Fruit fly (Drosophila melanogaster) S2 (cell line): ENCODE data around the gene CG2533.

Source experiments
- CG8478 ChIP-seq: fragments of >200 bp; optimal IDR thresholded peaks from 2 replicates; lab custom pipeline; 2018
- CTCF ChIP-seq, 2 experiments: fragments of >200 bp; optimal IDR thresholded peaks; 2 replicates each; lab custom pipeline; 2018

The CG2533 gene

DNA sequence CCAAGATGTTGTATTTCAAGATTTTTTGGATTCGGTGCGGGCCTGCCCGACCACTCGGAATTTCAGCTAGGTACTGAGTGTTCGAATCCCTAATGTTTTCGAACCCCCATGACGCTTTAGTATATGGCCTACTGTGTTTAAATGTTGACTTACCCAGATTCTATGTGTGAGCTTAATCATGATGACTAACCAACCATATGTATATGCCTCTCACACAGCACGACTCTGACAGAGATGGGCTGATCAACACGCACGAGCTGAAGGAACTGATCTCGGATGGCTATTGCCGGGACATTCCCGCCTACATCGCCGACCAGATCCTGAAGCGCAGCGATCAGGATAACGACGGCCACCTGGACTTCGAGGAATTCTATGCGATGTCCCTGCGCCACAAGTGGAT lies at the start of gene CG2533:
Gene CG2533 (minus strand): TSS at position 101 of the 400 bp plus-strand sequence.
- TF ChIP-seq CTCF (optimal IDR thresholded peaks at IDR 0.05; lab: Kevin White, UChicago) (no peak), CG8478 (lab: Kevin White, UChicago) (no peak)

DNA sequence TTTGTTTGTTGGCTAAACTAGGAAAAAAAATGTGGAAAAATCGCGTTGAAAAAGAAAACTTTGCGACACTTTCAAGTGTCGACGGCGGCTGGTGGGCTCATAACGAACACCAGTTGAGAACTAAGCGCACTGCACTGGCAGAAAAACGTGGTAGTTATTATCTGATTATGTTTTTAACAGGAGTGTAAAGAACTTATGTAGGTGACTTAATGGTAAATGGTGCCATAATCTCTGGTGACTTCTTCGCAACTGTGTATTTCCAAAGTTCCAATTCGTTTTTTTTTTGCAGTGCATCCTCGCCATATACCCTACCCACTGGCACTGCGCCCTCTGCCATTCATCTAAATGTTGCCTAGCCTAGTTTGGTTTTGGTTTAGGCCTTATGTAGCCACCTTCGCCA lies 49.0 kb upstream of the CG2533 start:
- TF ChIP-seq CTCF (optimal IDR thresholded peaks at IDR 0.05; lab: Kevin White, UChicago) (no peak), CG8478 (lab: Kevin White, UChicago) (no peak)

DNA sequence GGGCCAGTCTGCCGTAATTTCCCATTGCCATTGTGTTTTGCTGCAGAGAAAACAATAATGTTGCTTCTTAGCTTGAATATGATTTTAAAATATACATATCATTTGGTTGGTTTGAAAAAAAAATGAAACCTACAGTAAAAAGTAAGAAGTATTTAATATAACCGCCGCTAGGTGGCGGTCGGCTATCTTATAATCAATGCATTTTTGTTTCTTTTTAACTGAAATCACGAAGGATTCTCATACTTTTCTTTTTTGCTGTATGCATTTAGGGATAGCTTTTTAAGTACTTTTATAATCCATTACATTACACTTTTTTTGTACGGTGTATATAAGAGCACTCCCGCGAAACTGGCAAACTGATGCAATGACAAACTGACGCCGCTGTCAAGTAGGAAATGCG lies 47.4 kb upstream of the CG2533 start:
- TF ChIP-seq CG8478 (lab: Kevin White, UChicago) (no peak), CTCF (optimal IDR thresholded peaks at IDR 0.05; lab: Kevin White, UChicago) (peak in 1 of 2 experiments; percentile 35)

DNA sequence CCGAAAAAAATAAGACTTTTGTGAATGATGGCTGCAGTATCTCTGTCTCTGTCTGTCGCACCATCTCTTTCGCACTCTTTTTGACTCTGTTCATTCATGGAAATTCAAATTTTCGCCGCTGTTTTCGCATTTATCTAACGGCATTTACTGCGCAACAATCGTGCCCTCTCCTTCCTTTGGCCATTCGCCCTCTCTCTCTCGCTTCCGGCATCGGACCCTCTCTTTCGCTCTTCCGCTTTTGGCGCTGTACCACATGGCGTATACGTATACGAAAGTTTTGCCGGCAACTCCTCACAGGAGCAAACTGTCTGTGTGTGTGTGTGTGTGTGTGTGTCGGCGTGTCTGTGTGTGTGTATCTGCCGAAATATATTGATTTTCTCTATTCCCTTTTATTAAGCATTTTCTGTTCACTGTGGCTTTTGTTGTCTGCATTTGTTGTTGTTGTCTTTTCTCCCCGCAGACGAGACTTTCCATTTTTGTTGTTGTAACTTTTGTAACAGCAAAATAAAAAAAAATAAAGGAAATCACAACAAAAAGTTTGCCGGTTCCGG lies 40.6 kb upstream of the CG2533 start:
- TF ChIP-seq CG8478 (lab: Kevin White, UChicago): no peak
- TF ChIP-seq CTCF (optimal IDR thresholded peaks at IDR 0.05; lab: Kevin White, UChicago): no peak

DNA sequence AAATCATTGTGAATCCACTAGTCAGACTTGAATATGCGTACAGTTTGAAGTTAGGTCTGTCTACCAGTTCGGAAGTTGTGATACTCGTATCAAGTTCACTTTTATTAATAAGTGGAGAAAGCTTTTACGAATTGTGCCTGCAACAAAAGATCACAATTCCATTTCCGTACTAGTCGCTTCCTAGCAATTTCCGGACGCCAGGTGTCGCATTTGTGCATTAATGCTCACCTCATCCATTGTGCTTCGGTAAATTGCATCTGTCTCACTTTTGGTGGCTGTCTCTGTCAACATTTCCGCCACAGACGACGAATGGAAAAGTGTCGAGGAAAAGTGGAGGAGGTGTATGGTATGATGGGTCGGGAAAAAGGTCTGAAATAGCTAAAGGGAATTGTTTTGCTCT lies 39.2 kb upstream of the CG2533 start:
- TF ChIP-seq CG8478 (lab: Kevin White, UChicago): no peak
- peak; percentile 63 to 71 for TF ChIP-seq CTCF (optimal IDR thresholded peaks at IDR 0.05; lab: Kevin White, UChicago)

DNA sequence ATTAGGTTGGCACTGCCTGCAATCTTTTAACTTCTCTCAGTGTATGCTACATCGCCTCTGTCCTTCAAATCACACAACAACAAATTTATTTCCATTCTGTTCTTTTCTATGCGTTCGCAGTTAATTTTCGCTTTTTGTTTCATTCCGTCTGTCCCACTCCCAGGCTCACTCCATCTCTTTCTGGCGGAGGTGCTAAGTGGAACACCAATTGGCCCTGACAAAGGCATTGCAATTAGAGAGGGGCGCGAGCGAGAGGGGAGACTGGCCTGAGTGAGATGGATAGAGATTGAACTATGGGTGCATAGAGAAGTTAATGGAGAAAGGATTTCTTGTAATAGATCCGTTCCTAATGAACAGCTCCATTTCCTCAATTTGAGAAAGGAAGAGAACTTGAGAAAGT lies 36.5 kb upstream of the CG2533 start:
- TF ChIP-seq CG8478 (lab: Kevin White, UChicago) (no peak), CTCF (optimal IDR thresholded peaks at IDR 0.05; lab: Kevin White, UChicago) (no peak)

DNA sequence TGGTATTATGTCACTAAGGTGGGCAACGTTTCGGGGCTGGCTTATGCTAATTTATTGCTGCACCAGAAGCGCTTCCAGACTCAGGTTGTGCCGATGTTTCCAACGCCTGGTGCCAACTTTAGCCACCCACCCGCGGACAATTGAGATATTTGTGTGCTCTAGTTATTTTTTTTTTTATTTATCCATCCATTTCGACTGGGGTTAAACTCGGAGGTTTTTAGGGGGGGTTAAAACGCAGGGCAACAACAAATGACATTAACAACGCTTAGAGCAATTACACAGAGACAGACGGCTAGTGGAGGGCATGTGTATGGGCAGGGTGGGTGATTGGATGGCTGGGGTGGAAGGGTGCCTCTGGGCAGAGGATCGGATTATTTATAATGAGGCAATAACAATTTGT lies 27.7 kb upstream of the CG2533 start:
- TF ChIP-seq CG8478 (lab: Kevin White, UChicago) (no peak), CTCF (optimal IDR thresholded peaks at IDR 0.05; lab: Kevin White, UChicago) (no peak)

DNA sequence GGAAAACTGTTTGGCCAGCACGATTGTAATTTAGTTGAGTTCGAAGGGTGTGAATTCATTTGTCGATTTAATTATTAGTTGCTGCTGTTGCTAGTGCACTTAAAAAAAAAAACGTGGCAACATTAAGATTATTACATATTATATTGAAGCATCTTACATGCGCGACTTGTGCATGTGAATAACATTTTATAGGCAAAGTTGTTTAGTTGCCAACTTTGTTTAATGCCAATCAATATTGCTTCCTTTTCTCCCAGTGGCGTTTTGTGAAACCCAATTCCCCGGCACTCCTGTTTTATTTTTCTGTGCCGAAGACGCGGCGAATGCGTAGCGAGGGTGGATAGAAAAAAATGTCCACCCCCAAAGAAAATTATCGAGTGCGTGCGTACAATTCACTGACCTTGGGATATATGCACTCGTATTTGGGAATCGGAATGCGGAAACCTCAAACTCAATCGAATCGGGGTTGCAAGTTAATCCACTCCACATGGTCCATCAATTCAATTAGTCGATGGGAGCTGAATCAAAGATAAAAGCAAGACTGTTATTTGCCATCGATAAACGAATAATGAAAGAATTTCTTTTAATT lies 25.1 kb upstream of the CG2533 start:
- TF ChIP-seq CTCF (optimal IDR thresholded peaks at IDR 0.05; lab: Kevin White, UChicago): no peak

DNA sequence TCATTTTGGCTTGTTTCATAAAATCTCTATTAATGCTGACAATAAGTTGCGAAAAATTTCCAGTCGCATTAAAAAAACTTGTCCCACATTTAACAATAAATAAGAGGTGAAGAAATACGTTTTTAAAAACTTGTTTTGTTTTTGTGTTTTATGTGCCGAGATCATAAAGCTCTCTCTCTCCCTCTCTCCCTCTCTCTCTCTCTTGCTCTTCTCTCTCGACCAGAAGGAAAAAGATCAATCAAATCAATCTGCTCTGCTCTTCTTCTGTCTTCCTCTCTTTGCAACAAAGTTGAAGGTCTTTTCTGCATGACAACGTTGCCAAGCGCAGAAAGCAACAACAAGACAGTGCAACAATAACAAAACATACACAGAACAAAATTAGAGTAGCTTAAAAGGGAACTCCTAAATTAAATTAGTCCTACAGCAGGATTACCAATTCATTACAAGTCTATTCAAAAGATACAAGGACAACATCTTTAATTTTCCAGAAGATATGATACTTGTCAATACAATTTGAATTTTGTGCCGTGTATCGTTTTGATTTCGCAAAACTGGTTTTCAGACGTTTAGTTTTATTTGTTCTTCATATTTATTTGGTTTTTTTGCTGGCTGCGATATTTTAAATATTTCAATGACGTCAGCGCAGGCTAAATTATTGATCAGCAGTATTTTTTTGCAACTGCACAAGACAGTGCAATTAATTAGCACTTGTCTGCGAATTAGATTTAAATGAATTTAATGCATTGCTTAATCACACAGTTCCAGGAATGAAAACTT lies 18.8 kb upstream of the CG2533 start:
- TF ChIP-seq CTCF (optimal IDR thresholded peaks at IDR 0.05; lab: Kevin White, UChicago) (no peak), CG8478 (lab: Kevin White, UChicago) (no peak)

DNA sequence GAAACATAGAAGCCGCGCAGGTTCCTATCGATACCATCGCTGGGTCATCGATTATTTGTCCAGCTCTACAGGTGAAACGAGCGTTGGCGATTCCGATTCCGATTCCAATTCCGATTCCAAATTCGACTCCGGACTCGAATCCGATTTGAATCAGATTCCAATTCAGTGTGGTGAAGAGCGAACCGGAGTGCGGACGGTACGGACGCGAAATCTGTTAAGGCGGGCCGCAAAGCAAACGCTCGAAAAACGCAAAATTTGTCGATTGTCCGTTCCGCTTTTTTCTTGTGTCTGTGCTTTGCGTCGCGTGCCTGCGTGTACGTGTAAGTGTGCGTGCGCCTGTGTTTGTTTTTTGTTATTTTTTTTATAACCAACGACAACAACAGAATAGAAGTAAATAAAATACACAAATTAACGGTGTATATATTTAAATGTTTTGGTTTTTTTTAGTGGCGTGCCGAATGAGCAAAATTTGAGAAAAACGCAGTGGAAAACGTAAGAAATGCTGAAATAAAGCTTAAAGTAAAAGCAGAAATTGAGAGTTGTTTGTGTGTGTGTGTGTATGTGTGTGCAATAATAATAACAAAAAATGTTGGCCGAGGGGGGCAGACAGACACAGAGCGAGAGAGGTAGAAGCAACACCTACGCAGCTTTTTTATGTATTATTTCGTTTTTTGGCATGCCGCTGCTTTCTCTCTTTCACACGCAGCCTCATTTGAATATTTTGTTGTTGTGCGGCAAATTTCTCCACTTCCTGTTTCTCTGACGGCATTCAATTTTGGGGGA lies 18.1 kb upstream of the CG2533 start, which contains the start of gene Ptp10D:
Gene Ptp10D (plus strand): TSS at position 150 of the 783 bp plus-strand sequence.
- no peak for TF ChIP-seq CG8478 (lab: Kevin White, UChicago)
- TF ChIP-seq CTCF (optimal IDR thresholded peaks at IDR 0.05; lab: Kevin White, UChicago): no peak

DNA sequence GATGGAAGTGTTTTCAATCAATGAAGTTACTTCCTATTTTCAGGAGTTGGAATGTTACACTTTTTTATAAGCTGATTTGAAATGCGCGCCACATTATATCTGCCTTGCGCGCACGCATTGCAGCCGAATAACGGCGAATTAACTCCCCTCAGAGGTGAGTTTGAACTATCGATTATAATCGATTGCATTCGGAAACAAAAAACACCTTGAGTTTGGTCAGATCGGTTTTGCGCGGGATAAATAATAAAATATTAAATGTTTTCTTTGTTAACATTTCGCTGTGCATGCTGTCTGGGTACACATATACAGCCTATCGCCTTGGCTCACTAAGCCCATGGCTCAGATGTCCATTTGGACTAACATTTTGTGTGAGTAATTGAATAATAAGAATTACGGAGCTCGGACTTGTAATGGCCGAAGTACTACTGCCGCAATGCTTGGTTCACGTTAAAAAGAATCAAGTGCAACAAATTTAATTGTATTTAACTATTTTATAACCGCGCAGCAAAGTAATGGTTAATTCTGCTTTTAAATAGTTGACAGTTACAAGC lies 17.4 kb upstream of the CG2533 start:
- TF ChIP-seq CG8478 (lab: Kevin White, UChicago) (no peak), CTCF (optimal IDR thresholded peaks at IDR 0.05; lab: Kevin White, UChicago) (no peak)

DNA sequence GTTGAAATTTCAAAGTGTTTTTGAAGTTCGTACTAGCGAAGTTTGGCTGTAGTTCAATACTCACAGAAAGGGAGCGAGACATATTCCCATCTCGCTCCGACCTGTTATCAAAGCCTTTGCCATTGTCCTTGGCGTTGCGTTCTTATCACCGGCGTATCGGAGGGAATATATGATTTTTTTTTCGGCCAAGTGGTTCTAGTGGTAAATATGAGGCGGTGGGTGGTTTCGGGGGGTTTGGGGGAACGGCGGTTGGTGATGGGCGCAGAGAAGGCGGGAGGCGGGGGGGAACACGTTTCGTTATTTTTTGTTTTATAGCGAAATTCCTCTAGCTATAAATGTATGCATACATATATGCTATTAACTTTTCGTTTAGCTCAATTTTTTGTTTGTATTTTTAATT lies 16.5 kb upstream of the CG2533 start:
- TF ChIP-seq CTCF (optimal IDR thresholded peaks at IDR 0.05; lab: Kevin White, UChicago) (no peak), CG8478 (lab: Kevin White, UChicago) (no peak)

DNA sequence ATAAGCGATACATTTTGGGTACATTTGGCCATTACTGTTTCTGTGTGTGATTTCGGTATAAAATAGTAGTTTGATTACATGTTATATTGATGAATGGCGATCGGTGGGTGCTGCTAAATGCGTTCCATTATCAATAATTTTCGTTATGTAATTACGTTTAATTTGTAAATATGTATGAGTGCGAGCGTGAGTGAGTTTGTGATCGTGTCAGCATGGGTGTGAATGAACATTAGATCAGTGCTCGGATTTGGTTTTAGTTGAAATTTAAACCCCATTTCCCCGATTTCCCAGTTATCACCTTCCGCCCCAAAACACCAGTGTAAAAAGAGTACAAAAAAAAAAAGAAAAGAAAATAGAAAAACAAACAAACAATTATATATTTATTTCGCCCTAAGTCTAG lies 15.6 kb upstream of the CG2533 start:
- TF ChIP-seq CG8478 (lab: Kevin White, UChicago) (no peak), CTCF (optimal IDR thresholded peaks at IDR 0.05; lab: Kevin White, UChicago) (no peak)

DNA sequence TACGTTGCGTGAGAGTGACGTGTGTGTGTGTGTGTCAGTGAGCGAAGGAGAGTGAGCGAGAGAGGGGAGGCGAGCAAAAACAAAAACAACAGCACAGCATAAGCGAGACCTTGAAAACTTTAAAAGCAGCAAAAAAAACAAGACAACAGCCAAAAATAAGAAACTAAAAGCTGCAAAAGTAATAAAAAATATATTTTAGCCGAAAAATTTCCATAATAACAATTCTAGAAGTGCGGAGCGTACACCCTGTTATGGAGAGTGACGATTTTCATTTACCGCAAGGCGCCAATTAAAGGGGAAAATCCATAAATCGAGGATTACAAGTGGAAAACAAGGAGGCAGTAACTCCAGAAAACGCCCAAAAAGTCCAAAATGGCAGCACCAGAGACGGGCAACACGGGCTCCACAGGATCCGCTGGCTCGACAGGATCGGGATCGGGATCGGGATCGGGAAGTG lies 12.5 kb upstream of the CG2533 start:
- no peak for TF ChIP-seq CG8478 (lab: Kevin White, UChicago)
- TF ChIP-seq CTCF (optimal IDR thresholded peaks at IDR 0.05; lab: Kevin White, UChicago): no peak
